Worm (Caenorhabditis elegans): ENCODE measurements around the gene tkr-2.

ce11 chrIV:6225143-6225542, 23.3 kb downstream of the tkr-2 start, which contains the start of gene C49A9.2:
- TF ChIP-seq sea-2 (GFP tag; optimal IDR thresholded peaks at IDR 0.05) = no peak
- no peak for TF ChIP-seq ZK546.5 (tag; optimal IDR thresholded peaks at IDR 0.05)
- no peak for TF ChIP-seq ztf-11 (tag; optimal IDR thresholded peaks at IDR 0.05)
- TF ChIP-seq unc-39 (tag; optimal IDR thresholded peaks at IDR 0.05) = no peak
- TF ChIP-seq ceh-28 (tag; optimal IDR thresholded peaks at IDR 0.05) = no peak
- no peak for TF ChIP-seq ama-1 (optimal IDR thresholded peaks at IDR 0.05)
- TF ChIP-seq nfya-1 (tag; optimal IDR thresholded peaks at IDR 0.05; ENCODE audit: insufficient read depth) = no peak
- TF ChIP-seq ceh-82 (tag; optimal IDR thresholded peaks at IDR 0.05) = no peak
- TF ChIP-seq egl-5 (tag; optimal IDR thresholded peaks at IDR 0.05) = no peak
- no peak for TF ChIP-seq pha-4 (tag; optimal IDR thresholded peaks at IDR 0.05)
- no peak for TF ChIP-seq lin-39 (tag; optimal IDR thresholded peaks at IDR 0.05)
- TF ChIP-seq mdl-1 (tag; optimal IDR thresholded peaks at IDR 0.05) = no peak
- TF ChIP-seq nhr-237 (tag; optimal IDR thresholded peaks at IDR 0.05) = no peak
- TF ChIP-seq ceh-16 (tag; optimal IDR thresholded peaks at IDR 0.05) = no peak
